Fruit fly (Drosophila melanogaster): ENCODE results near the gene CG31528.

CG31528 gene

dm6 chr3R:4402884-4403705, 13.1 kb upstream of the CG31528 start, which contains the start of gene lost:
TSS of gene lost (plus strand) at chr3R:4403076.
- TF ChIP-seq noc (tag; optimal IDR thresholded peaks at IDR 0.05), result no peak

dm6 chr3R:4403706-4404392, 12.4 kb upstream of the CG31528 start:
- TF ChIP-seq noc (tag; optimal IDR thresholded peaks at IDR 0.05), result peak; percentile 87

- TF ChIP-seq noc (tag; optimal IDR thresholded peaks at IDR 0.05), result no peak
These were observed 8.9 kb upstream of the CG31528 start for dm6 chr3R:4407325-4407724.

- TF ChIP-seq noc (tag; optimal IDR thresholded peaks at IDR 0.05), result no peak
These were observed 3.2 kb downstream of the CG31528 start, which contains the start of gene CG32944 for dm6 chr3R:4419482-4419881. TSS of gene CG32944 (minus strand) at chr3R:4419578.

dm6 chr3R:4426730-4427129, 10.5 kb downstream of the CG31528 start, which contains the start of gene CG31525:
TSS of gene CG31525 (plus strand) at chr3R:4427030.
- TF ChIP-seq noc (tag; optimal IDR thresholded peaks at IDR 0.05), result no peak

dm6 chr3R:4428585-4429464, 12.6 kb downstream of the CG31528 start, which contains the start of gene srl:
TSS of gene srl (minus strand) at chr3R:4429335.
- TF ChIP-seq noc (tag; optimal IDR thresholded peaks at IDR 0.05), result no peak

- TF ChIP-seq noc (tag; optimal IDR thresholded peaks at IDR 0.05), result peak; percentile 64
These were observed 17.3 kb downstream of the CG31528 start, which contains the start of the genes eIF3a and CG1074 for dm6 chr3R:4433441-4434077. TSS of gene eIF3a (minus strand) at chr3R:4433895. TSS of gene CG1074 (plus strand) at chr3R:4433965.

- no peak for TF ChIP-seq noc (tag; optimal IDR thresholded peaks at IDR 0.05)
These were observed 20.9 kb downstream of the CG31528 start, which contains the start of the genes Lipt2 and CG14650 for dm6 chr3R:4437113-4437512. TSS of gene Lipt2 (minus strand) at chr3R:4437329. TSS of gene CG14650 (plus strand) at chr3R:4437387.

- TF ChIP-seq noc (tag; optimal IDR thresholded peaks at IDR 0.05), result no peak
These were observed 21.6 kb downstream of the CG31528 start for dm6 chr3R:4437817-4438216.

dm6 chr3R:4445083-4445482, 28.8 kb downstream of the CG31528 start:
- TF ChIP-seq noc (tag; optimal IDR thresholded peaks at IDR 0.05), result no peak

dm6 chr3R:4446455-4447224, 30.4 kb downstream of the CG31528 start:
- TF ChIP-seq noc (tag; optimal IDR thresholded peaks at IDR 0.05), result no peak

dm6 chr3R:4449256-4449655, 33.0 kb downstream of the CG31528 start:
- TF ChIP-seq noc (tag; optimal IDR thresholded peaks at IDR 0.05), result no peak

- TF ChIP-seq noc (tag; optimal IDR thresholded peaks at IDR 0.05), result no peak
These were observed 34.5 kb downstream of the CG31528 start for dm6 chr3R:4450721-4451120.

- TF ChIP-seq noc (tag; optimal IDR thresholded peaks at IDR 0.05), result no peak
These were observed 36.3 kb downstream of the CG31528 start for dm6 chr3R:4452345-4453044.
